Worm (Caenorhabditis elegans) whole organism, L3 larva: ENCODE data around the gene ugt-51.

Source experiments
- ZK546.5 ChIP-seq: sonication (generic microtip); optimal IDR thresholded peaks from 2 replicates; lab custom pipeline; 2017; ENCODE audit warnings: missing biosample characterization, missing genetic modification characterization
- lin-39 ChIP-seq: fragments of 150-350 bp; optimal IDR thresholded peaks from 2 replicates; lab custom pipeline; 2018; ENCODE audit warnings: missing biosample characterization, missing genetic modification reagents, missing genetic modification characterization
- pqm-1 ChIP-seq: fragments of 150-350 bp; optimal IDR thresholded peaks from 2 replicates; lab custom pipeline; 2017; ENCODE audit warnings: missing biosample characterization, missing genetic modification characterization, inconsistent platforms
- ztf-4 ChIP-seq: fragments of 150-350 bp; optimal IDR thresholded peaks from 2 replicates; lab custom pipeline; 2014; ENCODE audit warnings: missing biosample characterization, missing genetic modification characterization

- TF ChIP-seq ztf-4 (tag; lab: Kevin White, UChicago): no peak
- no peak for TF ChIP-seq pqm-1
- TF ChIP-seq ZK546.5: no peak
- TF ChIP-seq lin-39: no peak
Observed at ce11 chrV:5143785-5144184, 33.3 kb downstream of the ugt-51 start, which contains the start of gene srh-129.
